Fruit fly (Drosophila melanogaster): Measurements from ENCODE around the gene Naxe.

- TF ChIP-seq fd96Ca (GFP tag; IDR thresholded peaks at IDR 0.05) (no peak), CG13204 (GFP tag; optimal IDR thresholded peaks at IDR 0.05) (peak; percentile 50), gl (tag; optimal IDR thresholded peaks at IDR 0.05) (no peak), D1 (tag; optimal IDR thresholded peaks at IDR 0.05) (no peak), Snoo (tag; optimal IDR thresholded peaks at IDR 0.05) (no peak), CG32121 (GFP tag; IDR thresholded peaks at IDR 0.05) (no peak), CG4496 (GFP tag; IDR thresholded peaks at IDR 0.05) (no peak)
Observed at dm6 chrX:10047961-10048360, 38.0 kb downstream of the Naxe start.

All from whole organism, pupa.